Worm (Caenorhabditis elegans): ENCODE data around the gene H10D18.5.

The H10D18.5 gene

DNA sequence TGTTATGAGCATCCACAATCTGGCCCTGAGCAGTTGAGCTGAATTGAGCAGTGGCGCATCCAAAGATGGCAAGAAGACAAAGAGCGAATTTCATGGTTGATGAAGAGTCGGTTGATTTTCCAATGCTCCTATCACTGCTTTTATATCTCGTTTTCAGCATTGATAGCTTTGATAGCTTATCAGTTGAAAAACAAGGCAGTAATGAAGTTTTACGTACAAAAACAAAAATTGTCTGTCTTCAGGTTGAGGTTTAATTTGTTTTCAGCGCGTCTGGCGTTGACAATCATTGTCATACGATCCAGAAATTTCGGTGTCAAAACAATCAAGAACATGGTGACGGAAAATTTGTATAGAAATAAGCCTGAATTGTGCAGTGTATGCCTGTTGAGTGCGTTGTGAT lies 20.0 kb downstream of the H10D18.5 start, which contains the start of gene scl-13:
Gene scl-13, minus strand, starts transcription at position 101 of the 400 bp plus-strand sequence.
- TF ChIP-seq elt-3 (tag; optimal IDR thresholded peaks at IDR 0.05) (no peak), bed-3 (GFP tag; optimal IDR thresholded peaks at IDR 0.05) (no peak), nhr-12 (tag; optimal IDR thresholded peaks at IDR 0.05) (no peak), nhr-2 (tag; optimal IDR thresholded peaks at IDR 0.05) (no peak), tbx-8 (GFP tag; optimal IDR thresholded peaks at IDR 0.05) (no peak), nhr-237 (tag; optimal IDR thresholded peaks at IDR 0.05) (no peak), sem-2 (GFP tag; optimal IDR thresholded peaks at IDR 0.05) (no peak), flh-1 (GFP tag; optimal IDR thresholded peaks at IDR 0.05) (no peak), elt-1 (tag; optimal IDR thresholded peaks at IDR 0.05; ENCODE audit: borderline replicate concordance, insufficient read depth) (no peak), lsy-2 (tag; optimal IDR thresholded peaks at IDR 0.05) (no peak), zip-8 (tag; optimal IDR thresholded peaks at IDR 0.05) (no peak), ztf-11 (tag; optimal IDR thresholded peaks at IDR 0.05) (no peak)

DNA sequence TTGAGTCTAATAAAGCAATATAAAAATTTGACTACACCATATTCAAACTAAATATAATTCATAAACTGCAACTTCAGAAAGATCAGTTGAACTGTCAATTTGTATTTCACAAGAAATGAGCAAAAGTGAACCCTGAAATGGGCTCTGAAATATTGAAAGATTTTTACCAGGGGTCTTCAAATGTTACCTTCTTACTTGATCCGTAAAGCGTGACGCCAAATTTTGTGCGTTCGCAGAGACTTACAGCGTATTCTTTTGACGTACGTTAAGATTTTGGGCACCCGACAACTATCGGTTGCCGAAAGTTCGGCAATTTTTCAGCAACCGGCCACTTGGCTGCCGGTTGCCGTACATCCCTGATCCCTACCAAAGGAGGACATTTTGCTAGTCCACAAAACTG lies 21.5 kb downstream of the H10D18.5 start:
- TF ChIP-seq M03D4.4 (tag; optimal IDR thresholded peaks at IDR 0.05) (no peak), lsy-2 (tag; optimal IDR thresholded peaks at IDR 0.05) (no peak), cnd-1 (tag; optimal IDR thresholded peaks at IDR 0.05) (no peak), mep-1 (tag; optimal IDR thresholded peaks at IDR 0.05) (no peak), nhr-76 (tag; optimal IDR thresholded peaks at IDR 0.05) (no peak), ham-2 (GFP tag; optimal IDR thresholded peaks at IDR 0.05) (no peak), ceh-43 (GFP tag; optimal IDR thresholded peaks at IDR 0.05) (no peak), elt-3 (tag; optimal IDR thresholded peaks at IDR 0.05) (no peak), nhr-28 (tag; optimal IDR thresholded peaks at IDR 0.05) (no peak)

DNA sequence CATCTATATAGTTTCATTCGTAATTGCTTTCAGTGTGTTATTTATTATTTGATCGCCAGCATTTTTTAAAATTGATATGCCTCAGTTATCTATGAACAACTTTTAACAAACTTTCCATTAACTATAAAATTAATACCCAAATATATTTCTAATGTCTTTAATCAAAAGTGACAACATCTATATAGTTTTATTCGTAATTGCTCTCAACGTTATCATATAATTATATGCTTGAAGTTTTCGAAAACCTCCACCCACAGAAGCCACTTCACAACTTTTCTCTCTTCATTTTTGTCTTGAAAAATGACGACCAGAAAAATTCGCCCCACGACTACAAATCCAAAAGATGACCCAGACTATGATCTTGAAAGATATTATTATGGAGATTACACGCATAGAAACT lies 23.2 kb downstream of the H10D18.5 start, which contains the start of gene srw-6:
Gene srw-6, plus strand, starts transcription at position 301 of the 400 bp plus-strand sequence.
- no peak for TF ChIP-seq ztf-11 (tag; optimal IDR thresholded peaks at IDR 0.05)
- TF ChIP-seq M03D4.4 (tag; optimal IDR thresholded peaks at IDR 0.05): no peak
- no peak for TF ChIP-seq nhr-28 (tag; optimal IDR thresholded peaks at IDR 0.05)
- no peak for TF ChIP-seq pha-4 (tag; optimal IDR thresholded peaks at IDR 0.05)
- TF ChIP-seq mab-5 (tag; optimal IDR thresholded peaks at IDR 0.05): no peak
- no peak for TF ChIP-seq nhr-2 (tag; optimal IDR thresholded peaks at IDR 0.05)
- TF ChIP-seq tbx-8 (GFP tag; optimal IDR thresholded peaks at IDR 0.05): no peak
- no peak for TF ChIP-seq ces-1 (GFP tag; optimal IDR thresholded peaks at IDR 0.05)
- TF ChIP-seq cnd-1 (tag; optimal IDR thresholded peaks at IDR 0.05): no peak
- TF ChIP-seq mep-1 (tag; optimal IDR thresholded peaks at IDR 0.05): no peak
- no peak for TF ChIP-seq unc-120 (tag; optimal IDR thresholded peaks at IDR 0.05; ENCODE audit: poor library complexity, severe bottlenecking)
- TF ChIP-seq unc-39 (tag; optimal IDR thresholded peaks at IDR 0.05): no peak
- TF ChIP-seq sptf-1 (tag; optimal IDR thresholded peaks at IDR 0.05): no peak
- no peak for TF ChIP-seq flh-1 (GFP tag; optimal IDR thresholded peaks at IDR 0.05)
- TF ChIP-seq hlh-1 (tag; optimal IDR thresholded peaks at IDR 0.05): no peak
- TF ChIP-seq elt-1 (tag; optimal IDR thresholded peaks at IDR 0.05; ENCODE audit: borderline replicate concordance, insufficient read depth): no peak

DNA sequence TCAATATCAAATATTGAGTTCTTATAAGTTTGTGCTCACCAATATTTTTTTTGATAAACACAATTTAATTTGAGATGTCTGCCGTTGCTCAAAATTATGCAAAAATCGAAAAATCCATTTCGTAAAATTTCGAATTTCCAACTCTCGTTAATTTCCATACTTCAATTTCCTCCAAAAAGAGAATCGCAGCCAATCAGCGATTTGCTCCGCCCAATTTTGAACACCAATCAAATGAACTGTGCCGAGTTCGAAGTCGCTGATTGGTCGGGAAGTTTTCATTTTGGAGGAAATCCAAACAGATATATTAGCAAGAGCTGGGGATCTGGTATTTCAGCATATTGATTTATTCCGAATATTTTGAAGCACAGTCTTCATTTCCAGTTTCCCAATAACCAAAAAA lies 23.7 kb downstream of the H10D18.5 start:
- TF ChIP-seq nhr-2 (tag; optimal IDR thresholded peaks at IDR 0.05) (no peak), lsy-2 (tag; optimal IDR thresholded peaks at IDR 0.05) (no peak), cnd-1 (tag; optimal IDR thresholded peaks at IDR 0.05) (no peak), flh-1 (GFP tag; optimal IDR thresholded peaks at IDR 0.05) (no peak), ceh-83 (GFP tag; optimal IDR thresholded peaks at IDR 0.05) (no peak), zip-8 (tag; optimal IDR thresholded peaks at IDR 0.05) (no peak), hlh-1 (tag; optimal IDR thresholded peaks at IDR 0.05) (no peak), blmp-1 (tag; optimal IDR thresholded peaks at IDR 0.05) (no peak), mls-2 (tag; optimal IDR thresholded peaks at IDR 0.05) (no peak), nhr-12 (tag; optimal IDR thresholded peaks at IDR 0.05) (no peak), ceh-39 (tag; optimal IDR thresholded peaks at IDR 0.05) (no peak), pha-4 (tag; optimal IDR thresholded peaks at IDR 0.05) (no peak), ceh-43 (GFP tag; optimal IDR thresholded peaks at IDR 0.05) (no peak), mep-1 (tag; optimal IDR thresholded peaks at IDR 0.05) (no peak), tbx-8 (GFP tag; optimal IDR thresholded peaks at IDR 0.05) (no peak), lin-13 (tag; optimal IDR thresholded peaks at IDR 0.05) (no peak), nhr-28 (tag; optimal IDR thresholded peaks at IDR 0.05) (no peak)

DNA sequence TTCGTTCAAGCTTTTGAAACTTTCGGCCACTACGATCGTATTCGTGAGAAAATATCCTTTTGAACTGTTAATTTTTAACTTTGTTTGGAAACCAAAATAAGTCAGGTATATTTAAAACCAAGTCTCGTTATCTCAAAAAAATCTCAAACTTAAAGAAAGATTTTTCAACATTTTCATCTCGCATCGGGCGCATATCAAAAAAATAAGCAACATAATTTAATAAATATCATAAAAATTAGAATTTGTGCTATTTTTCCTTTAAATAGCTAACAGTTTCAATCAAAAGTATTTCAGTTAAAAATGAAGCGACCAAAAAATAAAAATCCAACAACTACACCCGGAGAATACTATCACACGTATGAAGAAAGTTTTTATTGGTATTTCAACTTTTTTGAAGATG lies 25.6 kb downstream of the H10D18.5 start, which contains the start of gene srw-7:
Gene srw-7, plus strand, starts transcription at position 301 of the 400 bp plus-strand sequence.
- TF ChIP-seq ces-1 (GFP tag; optimal IDR thresholded peaks at IDR 0.05): no peak
- TF ChIP-seq flh-1 (GFP tag; optimal IDR thresholded peaks at IDR 0.05): no peak
